Worm (Caenorhabditis elegans) whole organism, mixed stage, embryonic: ENCODE measurements around the gene M03C11.3.
A peak's percentile ranks its signal among the peaks of the same experiment; 100 is the strongest.
"Not testable (repeated sequence)": the region's sequence is repeated elsewhere in the genome, so short reads cannot be mapped to it uniquely, and the experiment has no call there.

Experiments
- bed-3 ChIP-seq: fragments of 200-800 bp; sonication (Bioruptor generic); optimal IDR thresholded peaks from 3 replicates; lab custom pipeline; 2018; ENCODE audit warnings: mild to moderate bottlenecking, missing genetic modification characterization, moderate library complexity, missing compliant biosample characterization
- blmp-1 ChIP-seq: fragments of 150-350 bp; optimal IDR thresholded peaks from 2 replicates; lab custom pipeline; 2014; ENCODE audit warnings: missing biosample characterization, missing genetic modification characterization
- ceh-39 ChIP-seq: fragments of 150-350 bp; optimal IDR thresholded peaks from 2 replicates; lab custom pipeline; 2014; ENCODE audit warnings: missing biosample characterization, missing genetic modification characterization
- ceh-43 ChIP-seq: fragments of 200-800 bp; sonication (Bioruptor generic); optimal IDR thresholded peaks from 2 replicates; lab custom pipeline; 2018; ENCODE audit warnings: mild to moderate bottlenecking, missing genetic modification characterization, moderate library complexity, missing compliant biosample characterization
- ceh-83 ChIP-seq: fragments of 200-800 bp; sonication (Bioruptor generic); optimal IDR thresholded peaks from 2 replicates; lab custom pipeline; 2018; ENCODE audit warnings: mild to moderate bottlenecking, missing genetic modification characterization, missing compliant biosample characterization
- ces-1 ChIP-seq: fragments of 150-350 bp; optimal IDR thresholded peaks from 2 replicates; lab custom pipeline; 2014; ENCODE audit warnings: missing biosample characterization, missing genetic modification reagents, missing genetic modification characterization
- cnd-1 ChIP-seq: fragments of 200-800 bp; sonication (Bioruptor generic); optimal IDR thresholded peaks from 2 replicates; lab custom pipeline; 2018; ENCODE audit warnings: mild to moderate bottlenecking, missing genetic modification characterization, missing compliant biosample characterization
- drap-1 ChIP-seq: fragments of 200-800 bp; sonication (Bioruptor generic); optimal IDR thresholded peaks from 3 replicates; lab custom pipeline; 2018; ENCODE audit warnings: mild to moderate bottlenecking, missing genetic modification characterization, missing compliant biosample characterization
- elt-1 ChIP-seq: sonication (generic microtip); optimal IDR thresholded peaks from 2 replicates; lab custom pipeline; 2017; ENCODE audit warnings: missing genetic modification characterization, mild to moderate bottlenecking, missing compliant biosample characterization, antibody characterized with exemption, moderate library complexity, borderline replicate concordance; ENCODE audit not compliant: insufficient read depth
- elt-3 ChIP-seq: fragments of 150-350 bp; optimal IDR thresholded peaks from 2 replicates; lab custom pipeline; 2014; ENCODE audit warnings: missing biosample characterization, missing genetic modification characterization
- flh-1 ChIP-seq: fragments of 200-800 bp; sonication (Bioruptor generic); optimal IDR thresholded peaks from 2 replicates; lab custom pipeline; 2018; ENCODE audit warnings: mild to moderate bottlenecking, missing genetic modification characterization, moderate library complexity, missing compliant biosample characterization
- ham-2 ChIP-seq: fragments of 200-800 bp; sonication (Bioruptor generic); optimal IDR thresholded peaks from 2 replicates; lab custom pipeline; 2018; ENCODE audit warnings: mild to moderate bottlenecking, missing genetic modification characterization, missing compliant biosample characterization
- hlh-1 ChIP-seq: fragments of 150-350 bp; optimal IDR thresholded peaks from 2 replicates; lab custom pipeline; 2014; ENCODE audit warnings: missing biosample characterization, missing genetic modification reagents, missing genetic modification characterization
- lin-13 ChIP-seq: fragments of 150-350 bp; optimal IDR thresholded peaks from 2 replicates; lab custom pipeline; 2014; ENCODE audit warnings: missing biosample characterization, missing genetic modification characterization
- lin-32 ChIP-seq: fragments of 200-800 bp; sonication (Bioruptor generic); optimal IDR thresholded peaks from 2 replicates; lab custom pipeline; 2018; ENCODE audit warnings: mild to moderate bottlenecking, missing genetic modification characterization, missing compliant biosample characterization
- lsy-2 ChIP-seq: fragments of 150-350 bp; optimal IDR thresholded peaks from 2 replicates; lab custom pipeline; 2014; ENCODE audit warnings: missing biosample characterization, missing genetic modification characterization
- mab-5 ChIP-seq: fragments of 150-350 bp; optimal IDR thresholded peaks from 2 replicates; lab custom pipeline; 2014; ENCODE audit warnings: missing biosample characterization, missing genetic modification characterization
- mep-1 ChIP-seq: fragments of 150-350 bp; optimal IDR thresholded peaks from 2 replicates; lab custom pipeline; 2017; ENCODE audit warnings: missing biosample characterization, missing genetic modification reagents, missing genetic modification characterization, inconsistent platforms
- nhr-12 ChIP-seq: fragments of 150-350 bp; optimal IDR thresholded peaks from 2 replicates; lab custom pipeline; 2014; ENCODE audit warnings: missing biosample characterization, missing genetic modification characterization
- nhr-2 ChIP-seq: fragments of 150-350 bp; optimal IDR thresholded peaks from 2 replicates; lab custom pipeline; 2014; ENCODE audit warnings: missing biosample characterization, missing genetic modification characterization
- nhr-237 ChIP-seq: fragments of 150-350 bp; optimal IDR thresholded peaks from 2 replicates; lab custom pipeline; 2014; ENCODE audit warnings: missing biosample characterization, missing genetic modification characterization
- nhr-28 ChIP-seq: fragments of 150-350 bp; optimal IDR thresholded peaks from 2 replicates; lab custom pipeline; 2014; ENCODE audit warnings: missing biosample characterization, missing genetic modification characterization
- nhr-76 ChIP-seq: sonication (generic microtip); optimal IDR thresholded peaks from 2 replicates; lab custom pipeline; 2017; ENCODE audit warnings: missing biosample characterization, missing genetic modification characterization
- pha-4 ChIP-seq: fragments of 150-350 bp; optimal IDR thresholded peaks from 2 replicates; lab custom pipeline; 2018; ENCODE audit warnings: missing biosample characterization, missing genetic modification reagents, missing genetic modification characterization
- snpc-4 ChIP-seq: fragments of 150-350 bp; optimal IDR thresholded peaks from 2 replicates; lab custom pipeline; 2014; ENCODE audit warnings: missing biosample characterization, missing genetic modification characterization
- sptf-1 ChIP-seq: sonication (generic microtip); optimal IDR thresholded peaks from 2 replicates; lab custom pipeline; 2017; ENCODE audit warnings: mild to moderate bottlenecking, missing genetic modification characterization, moderate library complexity, missing compliant biosample characterization
- tbx-8 ChIP-seq: fragments of 200-800 bp; sonication (Bioruptor generic); optimal IDR thresholded peaks from 2 replicates; lab custom pipeline; 2018; ENCODE audit warnings: mild to moderate bottlenecking, missing genetic modification characterization, moderate library complexity, missing compliant biosample characterization
- unc-120 ChIP-seq: sonication (generic microtip); optimal IDR thresholded peaks from 2 replicates; lab custom pipeline; 2017; ENCODE audit warnings: missing genetic modification characterization, missing compliant biosample characterization; ENCODE audit not compliant: poor library complexity, severe bottlenecking
- unc-62 ChIP-seq: fragments of 150-350 bp; optimal IDR thresholded peaks from 2 replicates; lab custom pipeline; 2014; ENCODE audit warnings: missing biosample characterization, missing genetic modification reagents, missing genetic modification characterization
- zip-8 ChIP-seq: fragments of 150-350 bp; optimal IDR thresholded peaks from 2 replicates; lab custom pipeline; 2014; ENCODE audit warnings: missing biosample characterization, missing genetic modification characterization
- ztf-11 ChIP-seq: fragments of 150-350 bp; optimal IDR thresholded peaks from 2 replicates; lab custom pipeline; 2014; ENCODE audit warnings: missing biosample characterization, missing genetic modification characterization

Gene M03C11.3

DNA sequence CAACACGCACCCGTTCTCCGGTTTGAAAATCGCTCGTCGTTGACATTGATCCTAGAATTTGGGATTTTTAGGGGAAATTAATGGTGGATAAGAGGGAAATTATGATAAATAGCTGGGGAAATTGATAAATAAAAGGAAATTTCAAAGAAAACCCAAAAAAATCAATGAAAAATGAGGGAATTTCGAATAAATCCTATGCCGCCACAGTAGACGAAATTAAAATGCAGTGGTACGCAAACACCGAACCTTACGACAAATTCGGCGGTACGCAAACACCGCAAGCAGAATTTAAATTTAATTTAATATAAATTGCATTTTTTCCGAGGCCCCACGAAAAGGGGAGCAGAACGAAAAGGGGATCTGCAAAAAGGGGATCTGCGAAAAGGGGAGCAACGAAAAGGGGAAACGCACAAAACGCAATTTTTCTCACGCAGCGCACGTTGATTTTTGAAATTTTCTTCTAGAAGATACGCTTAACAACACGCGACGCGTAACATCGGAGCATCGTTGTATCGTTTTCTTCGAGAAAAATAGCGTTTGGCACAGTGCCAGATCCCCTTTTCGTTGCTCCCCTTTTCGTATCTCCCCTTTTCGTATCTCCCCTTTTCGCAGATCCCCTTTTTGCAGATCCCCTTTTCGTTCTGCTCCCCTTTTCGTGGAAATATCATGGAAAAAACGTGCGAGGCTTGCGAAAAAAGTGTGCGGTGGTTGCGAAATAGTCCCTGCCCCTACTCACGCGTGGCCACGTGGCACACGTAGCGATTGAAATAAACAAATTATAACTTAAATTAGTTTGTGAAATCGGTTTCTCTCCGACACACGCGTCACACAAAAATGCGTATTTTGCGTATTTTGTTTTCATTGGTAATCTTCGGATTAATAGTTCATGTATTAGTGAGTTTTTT, 31.3 kb downstream of the M03C11.3 start, which contains the start of the genes smrd-1 and enu-3.1:
TSS of gene smrd-1 (minus strand) at position 51 of the 905 bp plus-strand sequence.
TSS of gene enu-3.1 (plus strand) at position 339 of the 905 bp plus-strand sequence.
- TF ChIP-seq sptf-1 (tag; lab: Kevin White, UChicago): peak; percentile 42
- TF ChIP-seq ces-1 (GFP tag; lab: Kevin White, UChicago): peak; percentile 99
- peak; percentile 30 for TF ChIP-seq lsy-2 (tag; lab: Kevin White, UChicago)
- TF ChIP-seq mep-1 (tag; lab: Kevin White, UChicago): peak; percentile 17

DNA sequence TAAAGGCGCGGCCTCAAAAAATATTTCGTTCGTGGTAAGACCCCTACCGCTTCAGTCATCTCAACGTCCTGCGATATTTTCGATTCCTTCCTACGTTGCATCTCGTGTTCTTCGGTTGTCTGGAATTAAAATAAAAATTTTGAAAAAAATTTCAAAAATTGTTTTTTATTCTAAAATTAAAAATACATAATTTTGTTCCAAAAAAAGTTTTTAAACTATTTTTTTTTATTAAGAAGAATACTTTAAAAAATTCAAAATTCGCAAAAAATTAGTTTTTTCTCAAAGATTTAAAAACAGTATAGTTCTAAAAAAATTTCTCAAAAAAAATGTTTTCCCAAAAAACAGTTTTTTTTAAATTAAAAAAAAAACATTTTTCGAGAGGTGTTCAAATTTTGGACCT, 33.9 kb downstream of the M03C11.3 start, which contains the start of gene H04D03.6:
TSS of gene H04D03.6 (minus strand) at position 101 of the 400 bp plus-strand sequence.
- not testable (repeated sequence) for TF ChIP-seq nhr-2; lsy-2 (tag; lab: Kevin White, UChicago); ces-1 (GFP tag; lab: Kevin White, UChicago)

DNA sequence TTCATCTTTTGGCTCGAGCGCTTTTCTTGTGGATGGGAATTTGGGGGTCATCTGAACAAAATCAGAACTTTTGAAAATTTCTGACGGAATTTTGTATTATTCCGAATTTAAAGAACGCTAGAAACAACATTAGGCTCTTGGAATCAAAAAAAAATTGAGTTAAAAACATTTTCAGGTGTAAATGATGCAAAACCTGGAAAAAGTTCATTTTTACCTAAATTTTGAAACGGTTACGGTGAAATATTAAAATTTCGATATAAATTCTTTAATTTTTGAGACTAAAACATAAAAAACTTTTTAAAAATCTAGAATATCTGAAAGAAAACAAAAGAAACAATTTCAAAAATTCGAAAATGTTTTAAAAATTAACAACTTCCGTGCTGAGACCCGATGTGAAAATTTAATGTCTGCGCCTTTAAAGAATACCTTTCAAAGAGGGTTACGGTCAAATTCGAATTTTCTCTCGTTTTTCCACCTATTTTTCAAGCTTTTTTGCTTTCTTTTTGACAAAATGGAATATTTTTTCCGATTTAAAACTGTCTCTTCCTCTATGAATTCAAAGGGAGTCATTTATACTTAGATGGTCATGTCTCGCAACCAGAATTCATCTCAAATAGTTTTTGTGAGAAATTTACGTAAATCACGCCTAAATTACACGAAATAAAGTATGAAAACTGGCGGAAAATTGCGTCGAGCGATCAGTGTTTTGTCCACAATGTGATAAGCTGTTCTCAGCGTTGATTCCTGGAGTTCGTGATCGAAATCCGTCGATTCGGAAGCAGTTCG, 37.7 kb downstream of the M03C11.3 start, which contains the start of the genes H04D03.2 and ecps-2:
TSS of gene H04D03.2 (minus strand) at position 51 of the 786 bp plus-strand sequence.
TSS of gene ecps-2 (plus strand) at position 736 of the 786 bp plus-strand sequence.
- TF ChIP-seq zip-8 (tag; lab: Kevin White, UChicago): no peak
- TF ChIP-seq cnd-1: no peak
- no peak for TF ChIP-seq nhr-2
- no peak for TF ChIP-seq ham-2 (GFP tag; lab: Kevin White, UChicago)

ce11 chrIII:10446730-10447129, 41.9 kb downstream of the M03C11.3 start, which contains the start of gene H04D03.7:
TSS of gene H04D03.7 (minus strand) at chrIII:10446830.
- TF ChIP-seq ces-1 (GFP tag; lab: Kevin White, UChicago) (no peak), nhr-28 (tag; lab: Kevin White, UChicago) (no peak), mab-5 (tag; lab: Kevin White, UChicago) (no peak), sptf-1 (tag; lab: Kevin White, UChicago) (no peak), blmp-1 (no peak), drap-1 (no peak), ceh-83 (GFP tag; lab: Kevin White, UChicago) (no peak), nhr-12 (tag; lab: Kevin White, UChicago) (no peak), ceh-43 (no peak), unc-62 (no peak)

- TF ChIP-seq tbx-8 (no peak), snpc-4 (no peak), cnd-1 (no peak), sptf-1 (tag; lab: Kevin White, UChicago) (no peak), ceh-43 (no peak), blmp-1 (no peak)
These were observed 46.1 kb downstream of the M03C11.3 start, which contains the start of gene H04D03.4 for ce11 chrIII:10451012-10451411. TSS of gene H04D03.4 (minus strand) at chrIII:10451112.

DNA sequence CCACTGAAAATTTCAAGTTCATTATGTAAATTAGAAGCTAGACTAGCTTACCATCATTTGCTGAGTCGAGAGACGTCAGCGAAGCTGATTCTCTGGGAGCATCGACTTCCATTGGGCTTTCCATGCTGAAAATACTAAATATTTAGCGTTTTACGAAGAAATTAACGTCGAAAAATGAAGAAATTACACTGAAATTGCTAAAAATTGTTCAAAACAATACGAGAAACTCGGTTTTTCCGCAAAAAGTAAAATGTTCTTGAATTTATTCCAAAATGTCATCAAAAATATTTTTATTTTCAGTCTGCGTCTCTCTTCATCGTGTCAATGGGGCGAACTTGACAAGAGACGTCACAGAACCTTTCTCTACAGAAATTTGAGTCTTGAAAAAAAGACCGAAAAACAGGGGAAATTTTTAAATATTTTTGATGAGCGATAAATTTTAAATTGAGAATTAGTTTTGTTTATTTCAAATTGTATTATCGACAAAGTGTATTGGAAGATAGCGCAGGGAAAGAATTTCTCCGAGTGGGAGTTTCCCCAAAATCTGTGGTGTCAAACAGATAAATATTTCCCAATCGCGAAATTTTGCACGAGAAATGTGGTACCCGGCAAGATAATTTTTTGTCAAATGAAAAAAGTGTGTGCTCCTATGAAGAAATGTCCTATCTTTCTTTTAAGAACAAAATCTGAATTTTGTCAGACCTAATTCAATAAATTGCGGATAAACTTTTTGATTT, 55.7 kb downstream of the M03C11.3 start, which contains the start of gene ecps-1:
TSS of gene ecps-1 (minus strand) at position 125 of the 737 bp plus-strand sequence.
- no peak for TF ChIP-seq nhr-76 (tag; lab: Kevin White, UChicago)
- no peak for TF ChIP-seq zip-8 (tag; lab: Kevin White, UChicago)
- TF ChIP-seq unc-62: no peak
- no peak for TF ChIP-seq mab-5 (tag; lab: Kevin White, UChicago)
- peak; percentile 24 for TF ChIP-seq cnd-1
- no peak for TF ChIP-seq unc-120 (tag; lab: Kevin White, UChicago)
- no peak for TF ChIP-seq blmp-1
- TF ChIP-seq sptf-1 (tag; lab: Kevin White, UChicago): no peak
- TF ChIP-seq snpc-4: no peak
- TF ChIP-seq ham-2 (GFP tag; lab: Kevin White, UChicago): no peak
- TF ChIP-seq nhr-237: peak; percentile 88
- no peak for TF ChIP-seq ceh-43
- no peak for TF ChIP-seq bed-3 (GFP tag; lab: Kevin White, UChicago)
- peak; percentile 81 for TF ChIP-seq ceh-39 (tag; lab: Kevin White, UChicago)
- no peak for TF ChIP-seq nhr-12 (tag; lab: Kevin White, UChicago)
- TF ChIP-seq flh-1: no peak
- no peak for TF ChIP-seq ztf-11
- TF ChIP-seq ceh-83 (GFP tag; lab: Kevin White, UChicago): no peak
- no peak for TF ChIP-seq elt-3
- peak; percentile 63 for TF ChIP-seq lin-13 (tag; lab: Kevin White, UChicago)
- no peak for TF ChIP-seq lin-32 (GFP tag; lab: Kevin White, UChicago)
- TF ChIP-seq elt-1: no peak
- TF ChIP-seq drap-1: no peak
- TF ChIP-seq ces-1 (GFP tag; lab: Kevin White, UChicago): peak; percentile 85
- no peak for TF ChIP-seq tbx-8
- TF ChIP-seq lsy-2 (tag; lab: Kevin White, UChicago): peak; percentile 74
- no peak for TF ChIP-seq nhr-28 (tag; lab: Kevin White, UChicago)
- no peak for TF ChIP-seq hlh-1
- peak; percentile 66 for TF ChIP-seq pha-4 (tag; lab: Kevin White, UChicago)
- peak; percentile 98 for TF ChIP-seq mep-1 (tag; lab: Kevin White, UChicago)
